Worm (Caenorhabditis elegans) whole organism, early embryonic: ENCODE measurements around the gene crb-1.

ENCODE experiments used
- B0310.2 ChIP-seq: sonication (generic microtip); optimal IDR thresholded peaks from 2 replicates; lab custom pipeline; 2016; ENCODE audit warnings: mild to moderate bottlenecking, missing genetic modification characterization, missing compliant biosample characterization
- F13C5.2 ChIP-seq: sonication (generic microtip); optimal IDR thresholded peaks from 2 replicates; lab custom pipeline; 2017; ENCODE audit warnings: mild to moderate bottlenecking, missing genetic modification characterization, inconsistent platforms, missing compliant biosample characterization
- aly-1 ChIP-seq: sonication (generic microtip); optimal IDR thresholded peaks from 2 replicates; lab custom pipeline; 2016; ENCODE audit warnings: missing genetic modification characterization, missing compliant biosample characterization
- ama-1 ChIP-seq: fragments of 150-350 bp; optimal IDR thresholded peaks from 2 replicates; lab custom pipeline; 2014
- flt-1 ChIP-seq: fragments of 200-800 bp; sonication (Bioruptor generic); IDR thresholded peaks from 2 replicates; pipeline ENCODE4 v1.3.6; 2022; ENCODE audit warnings: missing genetic modification characterization, missing compliant biosample characterization
- hmbx-1 ChIP-seq: sonication (generic microtip); optimal IDR thresholded peaks from 2 replicates; lab custom pipeline; 2016; ENCODE audit warnings: mild to moderate bottlenecking, missing genetic modification characterization, missing compliant biosample characterization
- hmg-4 ChIP-seq: fragments of 200-800 bp; sonication (Bioruptor generic); optimal IDR thresholded peaks from 2 replicates; lab custom pipeline; 2018; ENCODE audit warnings: mild to moderate bottlenecking, missing genetic modification characterization, missing compliant biosample characterization
- hnd-1 ChIP-seq: sonication (generic microtip); optimal IDR thresholded peaks from 2 replicates; lab custom pipeline; 2016; ENCODE audit warnings: missing genetic modification characterization, missing compliant biosample characterization
- pes-1 ChIP-seq: fragments of 200-800 bp; sonication (Bioruptor generic); IDR thresholded peaks from 2 replicates; pipeline ENCODE4 v1.3.6; 2022; ENCODE audit warnings: missing genetic modification reagents, missing genetic modification characterization, missing compliant biosample characterization
- sea-1 ChIP-seq: fragments of 200-800 bp; sonication (Bioruptor generic); conservative IDR thresholded peaks from 2 replicates; pipeline ENCODE4 v1.3.6; 2022; ENCODE audit warnings: missing genetic modification characterization, missing compliant biosample characterization
- tbx-11 ChIP-seq: fragments of 200-800 bp; sonication (Bioruptor generic); IDR thresholded peaks from 2 replicates; pipeline ENCODE4 v1.3.6; 2022; ENCODE audit warnings: missing genetic modification characterization, missing compliant biosample characterization
- tbx-37 ChIP-seq: fragments of 200-800 bp; sonication (Bioruptor generic); conservative IDR thresholded peaks from 2 replicates; pipeline ENCODE4 v1.3.6; 2022; ENCODE audit warnings: missing genetic modification reagents, missing genetic modification characterization, missing compliant biosample characterization

- TF ChIP-seq hmg-4 (no peak), hnd-1 (tag; lab: Kevin White, UChicago) (no peak), hmbx-1 (tag; lab: Kevin White, UChicago) (no peak), aly-1 (tag; lab: Kevin White, UChicago) (no peak), ama-1 (lab: Kevin White, UChicago) (no peak), B0310.2 (tag; lab: Kevin White, UChicago) (no peak), flt-1 (GFP tag; lab: Robert Waterston, UW) (no peak), pes-1 (GFP tag; lab: Robert Waterston, UW) (no peak), F13C5.2 (tag; lab: Kevin White, UChicago) (no peak), sea-1 (no peak), tbx-37 (GFP tag; lab: Robert Waterston, UW) (no peak), tbx-11 (GFP tag; lab: Robert Waterston, UW) (no peak)
These were observed 58.4 kb downstream of the crb-1 start for ce11 chrX:17355462-17355861.
